Fruit fly (Drosophila melanogaster) whole organism, embryonic: ENCODE measurements around the gene solo.

Experiments used
- B-H1 ChIP-seq: fragments of 200-800 bp; sonication (Bioruptor generic); IDR thresholded peaks from 3 replicates; pipeline ENCODE4 v1.3.6; 2022; ENCODE audit warnings: missing biosample characterization, missing genetic modification characterization
- CG10147 ChIP-seq: fragments of 200-800 bp; sonication (Bioruptor generic); optimal IDR thresholded peaks from 2 replicates; lab custom pipeline; 2019; ENCODE audit warnings: missing biosample characterization, mild to moderate bottlenecking, missing genetic modification characterization, moderate library complexity
- CG10959 ChIP-seq: fragments of 200-800 bp; sonication (Bioruptor generic); IDR thresholded peaks from 2 replicates; pipeline ENCODE4 v1.3.6; 2022; ENCODE audit warnings: missing biosample characterization, missing genetic modification characterization
- CG10979 ChIP-seq: fragments of 200-800 bp; sonication (Bioruptor generic); optimal IDR thresholded peaks from 2 replicates; lab custom pipeline; 2018; ENCODE audit warnings: missing biosample characterization, mild to moderate bottlenecking, missing genetic modification characterization, moderate library complexity
- CG11085 ChIP-seq: fragments of 200-800 bp; sonication (Bioruptor generic); IDR thresholded peaks from 2 replicates; pipeline ENCODE4 v1.3.6; 2022; ENCODE audit warnings: missing biosample characterization, missing genetic modification characterization
- CG11504 ChIP-seq: fragments of 200-800 bp; sonication (Bioruptor generic); optimal IDR thresholded peaks from 3 replicates; lab custom pipeline; 2019; ENCODE audit warnings: missing biosample characterization, mild to moderate bottlenecking, missing genetic modification characterization, moderate library complexity
- CG1233 ChIP-seq: fragments of 200-800 bp; sonication (Bioruptor generic); optimal IDR thresholded peaks from 4 replicates; lab custom pipeline; 2018; ENCODE audit warnings: missing biosample characterization, mild to moderate bottlenecking, missing genetic modification characterization
- CG14014 ChIP-seq: fragments of 200-800 bp; sonication (Bioruptor generic); IDR thresholded peaks from 2 replicates; pipeline ENCODE4 v1.3.6; 2022; ENCODE audit warnings: missing biosample characterization, missing genetic modification characterization
- CG1602 ChIP-seq: fragments of 200-800 bp; sonication (Bioruptor generic); optimal IDR thresholded peaks from 3 replicates; lab custom pipeline; 2016; ENCODE audit warnings: missing biosample characterization, missing genetic modification characterization
- CG17829 ChIP-seq: fragments of 200-800 bp; optimal IDR thresholded peaks from 2 replicates; lab custom pipeline; 2019; ENCODE audit warnings: missing biosample characterization, mild to moderate bottlenecking, missing genetic modification characterization, moderate library complexity
- CG18619 ChIP-seq: fragments of 200-800 bp; sonication (Bioruptor generic); optimal IDR thresholded peaks from 3 replicates; lab custom pipeline; 2017; ENCODE audit warnings: missing biosample characterization, mild to moderate bottlenecking, missing genetic modification characterization
- CG32532 ChIP-seq: fragments of 200-800 bp; sonication (Bioruptor generic); IDR thresholded peaks from 2 replicates; pipeline ENCODE4 v1.3.6; 2022; ENCODE audit warnings: missing biosample characterization, missing genetic modification characterization
- CG33213 ChIP-seq: fragments of 200-800 bp; sonication (Bioruptor generic); optimal IDR thresholded peaks from 3 replicates; lab custom pipeline; 2016; ENCODE audit warnings: missing biosample characterization, missing genetic modification characterization
- CG4360 ChIP-seq: fragments of 200-800 bp; sonication (Bioruptor generic); IDR thresholded peaks from 2 replicates; pipeline ENCODE4 v1.3.6; 2022; ENCODE audit warnings: missing biosample characterization, missing genetic modification characterization
- CG4424 ChIP-seq: fragments of 200-800 bp; sonication (Bioruptor generic); optimal IDR thresholded peaks from 3 replicates; lab custom pipeline; 2016; ENCODE audit warnings: missing biosample characterization, missing genetic modification characterization
- CG7357 ChIP-seq: fragments of 200-800 bp; sonication (Bioruptor generic); IDR thresholded peaks from 3 replicates; pipeline ENCODE4 v1.3.6; 2022; ENCODE audit warnings: missing biosample characterization, missing genetic modification characterization
- CG7372 ChIP-seq: fragments of 200-800 bp; sonication (Bioruptor generic); IDR thresholded peaks from 2 replicates; pipeline ENCODE4 v1.3.6; 2022; ENCODE audit warnings: missing biosample characterization, missing genetic modification characterization
- CG7786 ChIP-seq: fragments of 200-800 bp; sonication (Bioruptor generic); optimal IDR thresholded peaks from 2 replicates; lab custom pipeline; 2016; ENCODE audit warnings: missing biosample characterization, missing genetic modification characterization
- CHES-1-like ChIP-seq: fragments of 200-800 bp; sonication (Bioruptor generic); optimal IDR thresholded peaks from 2 replicates; lab custom pipeline; 2016; ENCODE audit warnings: missing biosample characterization, missing genetic modification characterization
- Dip2 ChIP-seq: fragments of 200-800 bp; sonication (Bioruptor generic); IDR thresholded peaks from 2 replicates; pipeline ENCODE4 v1.3.6; 2022; ENCODE audit warnings: missing biosample characterization, missing genetic modification characterization
- Dll ChIP-seq: fragments of 200-800 bp; sonication (Bioruptor generic); IDR thresholded peaks from 4 replicates; pipeline ENCODE4 v1.3.6; 2022; ENCODE audit warnings: missing biosample characterization, missing genetic modification characterization; ENCODE audit not compliant: partially characterized antibody
- Elba2 ChIP-seq: fragments of 200-800 bp; sonication (Bioruptor generic); optimal IDR thresholded peaks from 3 replicates; lab custom pipeline; 2016; ENCODE audit warnings: missing biosample characterization, missing genetic modification characterization
- Fer2 ChIP-seq: fragments of 200-800 bp; sonication (Bioruptor generic); optimal IDR thresholded peaks from 2 replicates; lab custom pipeline; 2018; ENCODE audit warnings: missing biosample characterization, mild to moderate bottlenecking, missing genetic modification characterization, moderate library complexity
- Gsc ChIP-seq: fragments of 200-800 bp; sonication (Bioruptor generic); IDR thresholded peaks from 2 replicates; pipeline ENCODE4 v1.3.6; 2022; ENCODE audit warnings: missing biosample characterization, missing genetic modification characterization
- HLH54F ChIP-seq: fragments of 200-800 bp; sonication (Bioruptor generic); optimal IDR thresholded peaks from 3 replicates; lab custom pipeline; 2016; ENCODE audit warnings: missing biosample characterization, missing genetic modification characterization
- Lpt ChIP-seq: fragments of >200 bp; optimal IDR thresholded peaks from 2 replicates; lab custom pipeline; 2018; ENCODE audit warnings: missing biosample characterization, missing genetic modification characterization
- MESR4 ChIP-seq: fragments of 200-800 bp; sonication (Bioruptor generic); optimal IDR thresholded peaks from 2 replicates; lab custom pipeline; 2018; ENCODE audit warnings: missing biosample characterization, mild to moderate bottlenecking, missing genetic modification characterization, moderate library complexity
- Six4 ChIP-seq: fragments of 200-800 bp; sonication (Bioruptor generic); optimal IDR thresholded peaks from 2 replicates; lab custom pipeline; 2016; ENCODE audit warnings: missing biosample characterization, missing genetic modification characterization
- Sry-β ChIP-seq: fragments of 200-800 bp; sonication (Bioruptor generic); optimal IDR thresholded peaks from 2 replicates; lab custom pipeline; 2018; ENCODE audit warnings: missing biosample characterization, mild to moderate bottlenecking, missing genetic modification characterization, moderate library complexity
- ab ChIP-seq: fragments of 200-800 bp; sonication (Bioruptor generic); optimal IDR thresholded peaks from 2 replicates; lab custom pipeline; 2016; ENCODE audit warnings: missing biosample characterization, missing genetic modification characterization
- ato ChIP-seq: fragments of 200-800 bp; sonication (Bioruptor generic); IDR thresholded peaks from 2 replicates; pipeline ENCODE4 v1.3.6; 2022; ENCODE audit warnings: missing biosample characterization, missing genetic modification characterization; ENCODE audit not compliant: partially characterized antibody
- bcd ChIP-seq: fragments of 200-800 bp; sonication (Bioruptor generic); optimal IDR thresholded peaks from 2 replicates; lab custom pipeline; 2017; ENCODE audit warnings: missing biosample characterization, mild to moderate bottlenecking, missing genetic modification characterization
- croc ChIP-seq: fragments of 200-800 bp; sonication (Bioruptor generic); conservative IDR thresholded peaks from 3 replicates; pipeline ENCODE4 v1.3.6; 2022; ENCODE audit warnings: missing biosample characterization, missing genetic modification characterization
- cwo ChIP-seq: fragments of 200-800 bp; sonication (Bioruptor generic); optimal IDR thresholded peaks from 3 replicates; lab custom pipeline; 2017; ENCODE audit warnings: missing biosample characterization, missing genetic modification characterization, mild to moderate bottlenecking, moderate library complexity, missing genetic modification reagents
- exex ChIP-seq: fragments of 200-800 bp; sonication (Bioruptor generic); optimal IDR thresholded peaks from 4 replicates; lab custom pipeline; 2018; ENCODE audit warnings: missing biosample characterization, mild to moderate bottlenecking, missing genetic modification characterization, moderate library complexity
- ftz-f1 ChIP-seq: fragments of 200-800 bp; sonication (Bioruptor generic); optimal IDR thresholded peaks from 2 replicates; lab custom pipeline; 2016; ENCODE audit warnings: missing biosample characterization, missing genetic modification characterization
- gt ChIP-seq: fragments of 200-800 bp; sonication (Bioruptor generic); IDR thresholded peaks from 2 replicates; pipeline ENCODE4 v1.3.6; 2022; ENCODE audit warnings: missing biosample characterization, missing genetic modification characterization
- hth ChIP-seq: fragments of >200 bp; optimal IDR thresholded peaks from 2 replicates; lab custom pipeline; 2017; ENCODE audit warnings: inconsistent platforms
- inv ChIP-seq: fragments of 200-800 bp; sonication (Bioruptor generic); IDR thresholded peaks from 2 replicates; pipeline ENCODE4 v1.3.6; 2022; ENCODE audit warnings: missing biosample characterization, missing genetic modification characterization; ENCODE audit not compliant: partially characterized antibody
- knrl ChIP-seq: fragments of 200-800 bp; sonication (Bioruptor generic); IDR thresholded peaks from 3 replicates; pipeline ENCODE4 v1.3.6; 2022; ENCODE audit warnings: missing biosample characterization, missing genetic modification characterization; ENCODE audit not compliant: partially characterized antibody
- luna ChIP-seq: fragments of 200-800 bp; sonication (Bioruptor generic); optimal IDR thresholded peaks from 2 replicates; lab custom pipeline; 2016; ENCODE audit warnings: missing biosample characterization, missing genetic modification characterization
- mld ChIP-seq: fragments of 200-800 bp; sonication (Bioruptor generic); IDR thresholded peaks from 3 replicates; pipeline ENCODE4 v1.3.6; 2022; ENCODE audit warnings: missing biosample characterization, missing genetic modification characterization; ENCODE audit not compliant: partially characterized antibody
- pita ChIP-seq: fragments of 200-800 bp; sonication (Bioruptor generic); optimal IDR thresholded peaks from 2 replicates; lab custom pipeline; 2017; ENCODE audit warnings: missing biosample characterization, mild to moderate bottlenecking, missing genetic modification characterization
- sim ChIP-seq: fragments of 200-800 bp; sonication (Bioruptor generic); IDR thresholded peaks from 2 replicates; pipeline ENCODE4 v1.3.6; 2022; ENCODE audit warnings: missing biosample characterization, missing genetic modification characterization
- slp2 ChIP-seq: fragments of 200-800 bp; sonication (Bioruptor generic); optimal IDR thresholded peaks from 2 replicates; lab custom pipeline; 2016; ENCODE audit warnings: missing biosample characterization, missing genetic modification characterization
- stc ChIP-seq: fragments of 200-800 bp; sonication (Bioruptor generic); IDR thresholded peaks from 2 replicates; pipeline ENCODE4 v1.3.6; 2022; ENCODE audit warnings: missing biosample characterization, missing genetic modification characterization
- stwl ChIP-seq: fragments of 200-800 bp; sonication (Bioruptor generic); optimal IDR thresholded peaks from 3 replicates; lab custom pipeline; 2018; ENCODE audit warnings: missing biosample characterization, mild to moderate bottlenecking, missing genetic modification characterization, moderate library complexity
- tio ChIP-seq: fragments of 200-800 bp; sonication (Bioruptor generic); optimal IDR thresholded peaks from 2 replicates; lab custom pipeline; 2017; ENCODE audit warnings: missing biosample characterization, missing genetic modification characterization, inconsistent platforms
- tll ChIP-seq, 2 experiments: fragments of 200-800 bp in 1 of 2; fragments of >200 bp in 1 of 2; sonication (Bioruptor generic) in 1 of 2; optimal IDR thresholded peaks; 2 replicates each; lab custom pipeline; 2017 to 2019; ENCODE audit warnings: missing biosample characterization in 2 of 2, missing genetic modification characterization in 2 of 2, mild to moderate bottlenecking in 1 of 2, moderate library complexity in 1 of 2
- unc-4 ChIP-seq: fragments of 200-800 bp; sonication (Bioruptor generic); IDR thresholded peaks from 2 replicates; pipeline ENCODE4 v1.3.6; 2022; ENCODE audit warnings: missing biosample characterization, missing genetic modification characterization; ENCODE audit not compliant: partially characterized antibody
- wdn ChIP-seq: fragments of 200-800 bp; sonication (Bioruptor generic); IDR thresholded peaks from 2 replicates; pipeline ENCODE4 v1.3.6; 2022; ENCODE audit warnings: missing biosample characterization, missing genetic modification characterization

Gene solo

DNA sequence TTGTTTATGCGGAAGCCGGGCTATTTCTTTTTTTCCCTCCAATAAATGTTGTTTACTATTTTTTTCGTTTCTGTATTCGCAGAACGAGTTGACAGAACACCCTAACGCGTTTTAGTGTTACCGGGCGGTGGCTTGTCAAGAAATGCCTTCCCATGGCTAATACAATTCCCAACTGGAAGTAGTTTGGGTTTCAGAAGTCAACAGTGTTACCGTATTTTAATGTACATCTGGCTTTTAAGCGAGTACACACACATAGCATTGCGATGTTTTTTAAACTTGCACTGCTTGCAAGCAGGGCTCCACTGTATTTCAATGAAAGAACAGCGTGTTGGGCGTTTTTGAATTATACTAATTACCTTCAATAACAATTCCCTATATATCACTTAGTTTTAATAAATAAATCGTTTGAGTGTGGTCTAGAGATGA, 863 bp upstream of the solo start, which contains the start of gene TfIIS (continued):
- no peak for TF ChIP-seq gt (GFP tag; lab: Robert Waterston, UW)
- no peak for TF ChIP-seq Six4 (GFP tag; lab: Kevin White, UChicago)
- TF ChIP-seq cwo (GFP tag; lab: Kevin White, UChicago) = no peak
- no peak for TF ChIP-seq CG10959 (GFP tag; lab: Robert Waterston, UW)
- TF ChIP-seq mld = no peak
- TF ChIP-seq sim (GFP tag; lab: Robert Waterston, UW) = 0 out of 2 replicates have a peak, but pooled peaks have one; percentile 28
- no peak for TF ChIP-seq Lpt (GFP tag; lab: Kevin White, UChicago)
- no peak for TF ChIP-seq wdn
- TF ChIP-seq MESR4 (GFP tag; lab: Kevin White, UChicago) = peak; percentile 87
- no peak for TF ChIP-seq CG10147
- TF ChIP-seq CG10979 (tag; lab: Kevin White, UChicago) = no peak
- TF ChIP-seq CG33213 = peak; percentile 84
- TF ChIP-seq ftz-f1 (GFP tag; lab: Kevin White, UChicago) = peak; percentile 48
- no peak for TF ChIP-seq CG7372 (GFP tag; lab: Robert Waterston, UW)
- TF ChIP-seq CG17829 (tag; lab: Kevin White, UChicago) = peak; percentile 16
- no peak for TF ChIP-seq tio
- peak; percentile 51 for TF ChIP-seq CHES-1-like (GFP tag; lab: Kevin White, UChicago)
- peak in 1 of 2 experiments; percentile 94 for TF ChIP-seq tll (GFP tag; optimal IDR thresholded peaks at IDR 0.05; lab: Kevin White, UChicago)
- TF ChIP-seq HLH54F (GFP tag; lab: Kevin White, UChicago) = no peak
- no peak for TF ChIP-seq ab (GFP tag; lab: Kevin White, UChicago)
- no peak for TF ChIP-seq CG14014 (GFP tag; lab: Robert Waterston, UW)
- TF ChIP-seq CG32532 (GFP tag; lab: Robert Waterston, UW) = peak; percentile 18; the same call in 1 of the 2 replicates
- no peak for TF ChIP-seq croc (GFP tag; lab: Robert Waterston, UW)
- no peak for TF ChIP-seq CG1233
- no peak for TF ChIP-seq bcd (GFP tag; lab: Kevin White, UChicago)
- no peak for TF ChIP-seq Dip2 (GFP tag; lab: Robert Waterston, UW)
- TF ChIP-seq Gsc = no peak
- TF ChIP-seq CG1602 = no peak
- no peak for TF ChIP-seq slp2
- peak; percentile 45; the same call in 1 of the 2 replicates for TF ChIP-seq unc-4
- no peak for TF ChIP-seq Fer2
- TF ChIP-seq CG11504 (tag; lab: Kevin White, UChicago) = peak; percentile 49
- peak; percentile 96 for TF ChIP-seq stwl (tag; lab: Kevin White, UChicago)
- TF ChIP-seq CG18619 (GFP tag; lab: Kevin White, UChicago) = no peak
- TF ChIP-seq luna (GFP tag; lab: Kevin White, UChicago) = no peak
- peak; percentile 86 for TF ChIP-seq pita
- TF ChIP-seq CG11085 (GFP tag; lab: Robert Waterston, UW) = no peak
- TF ChIP-seq CG4424 (GFP tag; lab: Kevin White, UChicago) = no peak
- no peak for TF ChIP-seq CG4360 (GFP tag; lab: Robert Waterston, UW)
- TF ChIP-seq stc = no peak; the same call in 1 of the 2 replicates
- peak; percentile 16 for TF ChIP-seq exex (tag; lab: Kevin White, UChicago)
- TF ChIP-seq B-H1 (GFP tag; lab: Robert Waterston, UW) = no peak
- TF ChIP-seq hth (lab: Kevin White, UChicago) = no peak
- 0 out of 4 replicates have a peak, but pooled peaks have one; percentile 13 for TF ChIP-seq Dll (GFP tag; lab: Robert Waterston, UW)
- TF ChIP-seq ato (GFP tag; lab: Robert Waterston, UW) = no peak
- TF ChIP-seq CG7357 = no peak
- TF ChIP-seq knrl = peak; percentile 61; the same call in 2 of the 3 replicates
- no peak for TF ChIP-seq Sry-β (GFP tag; lab: Kevin White, UChicago)
- TF ChIP-seq inv = peak; percentile 14; the same call in 1 of the 2 replicates
- peak; percentile 92 for TF ChIP-seq Elba2 (GFP tag; lab: Kevin White, UChicago)
- TF ChIP-seq CG7786 (GFP tag; lab: Kevin White, UChicago) = peak; percentile 18
